Worm (Caenorhabditis elegans): ENCODE measurements around the gene srh-295.

- TF ChIP-seq egl-27 (tag; optimal IDR thresholded peaks at IDR 0.05) = no peak
- TF ChIP-seq ama-1 (optimal IDR thresholded peaks at IDR 0.05) = no peak
- no peak for TF ChIP-seq nhr-11 (tag; optimal IDR thresholded peaks at IDR 0.05)
- no peak for TF ChIP-seq ztf-11 (tag; optimal IDR thresholded peaks at IDR 0.05)
- no peak for TF ChIP-seq lin-11 (tag; optimal IDR thresholded peaks at IDR 0.05)
- no peak for TF ChIP-seq nhr-10 (tag; optimal IDR thresholded peaks at IDR 0.05)
- TF ChIP-seq lsy-2 (tag; optimal IDR thresholded peaks at IDR 0.05) = no peak
- TF ChIP-seq lin-39 (tag; optimal IDR thresholded peaks at IDR 0.05) = no peak
- TF ChIP-seq snpc-4 (tag; optimal IDR thresholded peaks at IDR 0.05) = no peak
- no peak for TF ChIP-seq ztf-4 (tag; optimal IDR thresholded peaks at IDR 0.05)
Measured at ce11 chrV:15327745-15328447, 2.5 kb upstream of the srh-295 start, which contains the start of gene ZK1037.6.
